Fruit fly (Drosophila melanogaster): Measurements from ENCODE around the gene Rsf1.

DNA sequence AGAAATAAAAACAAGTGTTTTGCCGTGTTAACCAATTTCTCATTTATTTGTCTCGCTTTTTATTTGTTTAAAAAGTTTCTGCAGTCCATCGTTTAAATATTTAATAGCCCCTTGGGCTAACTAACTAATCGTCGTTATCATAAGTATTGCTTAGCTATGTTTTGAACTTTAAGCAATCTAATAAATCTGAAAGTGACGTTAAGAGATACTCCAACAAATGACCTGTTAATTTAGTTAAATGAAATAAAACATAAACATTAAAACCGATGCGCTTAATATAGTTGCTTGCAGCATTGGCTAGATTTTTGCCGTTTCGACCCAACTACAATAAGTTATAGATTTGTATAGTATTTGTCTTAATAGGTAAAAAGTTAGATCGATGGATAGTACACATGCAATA is 1.6 kb downstream of the Rsf1 start:
- no peak for TF ChIP-seq MESR4 (GFP tag; optimal IDR thresholded peaks at IDR 0.05)
- no peak for TF ChIP-seq CG8388 (GFP tag; optimal IDR thresholded peaks at IDR 0.05)

Measured in whole organism, embryonic.